Fruit fly (Drosophila melanogaster): ENCODE measurements around the gene CG8500.

Gene CG8500

dm6 chr3R:9813861-9814260, 29.4 kb downstream of the CG8500 start, which contains the start of gene eloF:
Gene eloF (plus strand): TSS chr3R:9814161.
- TF ChIP-seq noc (tag; optimal IDR thresholded peaks at IDR 0.05) = no peak

dm6 chr3R:9816879-9817278, 32.4 kb downstream of the CG8500 start, which contains the start of gene CG16904:
Gene CG16904 (minus strand): TSS chr3R:9816979.
- no peak for TF ChIP-seq noc (tag; optimal IDR thresholded peaks at IDR 0.05)

- no peak for TF ChIP-seq noc (tag; optimal IDR thresholded peaks at IDR 0.05)
These were observed 33.8 kb downstream of the CG8500 start, which contains the start of gene CG9459 for dm6 chr3R:9818295-9818694. Gene CG9459 (minus strand): TSS chr3R:9818395.

- TF ChIP-seq noc (tag; optimal IDR thresholded peaks at IDR 0.05) = no peak
These were observed 35.3 kb downstream of the CG8500 start, which contains the start of gene CG9458 for dm6 chr3R:9819777-9820176. Gene CG9458 (minus strand): TSS chr3R:9819877.

dm6 chr3R:9821091-9821490, 36.6 kb downstream of the CG8500 start, which contains the start of gene CG42857:
Gene CG42857 (minus strand): TSS chr3R:9821191.
- no peak for TF ChIP-seq noc (tag; optimal IDR thresholded peaks at IDR 0.05)

dm6 chr3R:9823723-9824122, 39.3 kb downstream of the CG8500 start, which contains the start of gene CG34302:
Gene CG34302 (minus strand): TSS chr3R:9823823.
- TF ChIP-seq noc (tag; optimal IDR thresholded peaks at IDR 0.05) = no peak
